Worm (Caenorhabditis elegans) whole organism, L4/young adult: ENCODE results near the gene mff-1.

Experiments
- W03F9.2 ChIP-seq: fragments of 150-350 bp; optimal IDR thresholded peaks from 2 replicates; lab custom pipeline; 2014; ENCODE audit warnings: missing biosample characterization, missing genetic modification characterization
- dao-5 ChIP-seq: sonication (generic microtip); optimal IDR thresholded peaks from 2 replicates; lab custom pipeline; 2016; ENCODE audit warnings: missing genotype, missing genetic modification characterization, moderate library complexity, missing compliant biosample characterization
- him-1 ChIP-seq: sonication (generic microtip); optimal IDR thresholded peaks from 2 replicates; lab custom pipeline; 2016; ENCODE audit warnings: missing genotype, missing genetic modification reagents, missing genetic modification characterization, missing compliant biosample characterization

DNA sequence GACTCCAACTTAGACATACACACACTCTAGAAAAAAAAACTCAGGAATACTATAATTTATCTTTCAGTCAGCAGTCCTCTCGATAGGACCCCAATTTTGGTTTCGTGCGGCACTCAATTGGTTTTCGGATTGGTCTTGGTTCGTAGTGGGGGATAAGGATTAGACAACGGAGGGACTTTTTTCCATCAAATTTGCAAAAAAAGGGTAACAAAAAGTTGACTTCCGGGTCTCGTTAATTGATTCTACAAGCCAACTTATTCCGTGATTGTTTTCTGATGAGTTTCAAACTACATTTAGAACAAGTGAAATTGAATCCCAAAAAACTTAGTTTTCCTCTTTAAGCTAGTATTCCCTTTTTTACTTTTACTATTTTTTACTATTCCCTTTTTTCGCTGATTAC lies 47.3 kb upstream of the mff-1 start:
- TF ChIP-seq W03F9.2 (tag; lab: Kevin White, UChicago) (no peak), dao-5 (tag; lab: Kevin White, UChicago) (no peak), him-1 (tag; lab: Kevin White, UChicago) (no peak)
